Fruit fly (Drosophila melanogaster) whole organism, embryonic: ENCODE data around the gene CG31898.
A peak's percentile ranks its signal among the peaks of the same experiment; 100 is the strongest.

ENCODE experiments used
- Awh ChIP-seq: fragments of 200-800 bp; sonication (Bioruptor generic); IDR thresholded peaks from 2 replicates; pipeline ENCODE4, ENCODE4 v1.3.6; 2022; ENCODE audit warnings: missing biosample characterization, missing genetic modification characterization
- CG10209 ChIP-seq: fragments of 200-800 bp; sonication (Bioruptor generic); optimal IDR thresholded peaks from 3 replicates; lab custom pipeline; 2017; ENCODE audit warnings: missing biosample characterization, mild to moderate bottlenecking, missing genetic modification characterization, missing genetic modification reagents
- CG10274 ChIP-seq: fragments of 200-800 bp; sonication (Bioruptor generic); optimal IDR thresholded peaks from 3 replicates; lab custom pipeline; 2017; ENCODE audit warnings: missing biosample characterization, mild to moderate bottlenecking, missing genetic modification characterization
- CG11085 ChIP-seq: fragments of 200-800 bp; sonication (Bioruptor generic); IDR thresholded peaks from 2 replicates; pipeline ENCODE4 v1.3.6; 2022; ENCODE audit warnings: missing biosample characterization, missing genetic modification characterization
- CG11093 ChIP-seq: fragments of 200-800 bp; sonication (Bioruptor generic); IDR thresholded peaks from 3 replicates; pipeline ENCODE4 v1.3.6; 2022; ENCODE audit warnings: missing biosample characterization, missing genetic modification characterization
- CG11247 ChIP-seq: fragments of 200-800 bp; sonication (Bioruptor generic); IDR thresholded peaks from 2 replicates; pipeline ENCODE4 v1.3.6; 2022; ENCODE audit warnings: missing biosample characterization, missing genetic modification characterization
- CG11398 ChIP-seq: fragments of 200-800 bp; sonication (Bioruptor generic); optimal IDR thresholded peaks from 2 replicates; lab custom pipeline; 2016; ENCODE audit warnings: missing biosample characterization, missing genetic modification characterization
- CG11456 ChIP-seq: fragments of 200-800 bp; sonication (Bioruptor generic); IDR thresholded peaks from 3 replicates; pipeline ENCODE4 v1.3.6; 2022; ENCODE audit warnings: missing biosample characterization, missing genetic modification characterization
- CG17612 ChIP-seq: fragments of 200-800 bp; sonication (Bioruptor generic); IDR thresholded peaks from 2 replicates; pipeline ENCODE4 v1.3.6; 2022; ENCODE audit warnings: missing biosample characterization, missing genetic modification characterization
- CG17912 ChIP-seq: fragments of 200-800 bp; sonication (Bioruptor generic); optimal IDR thresholded peaks from 2 replicates; lab custom pipeline; 2018; ENCODE audit warnings: missing biosample characterization, mild to moderate bottlenecking, missing genetic modification characterization
- CG2129 ChIP-seq: fragments of 200-800 bp; sonication (Bioruptor generic); IDR thresholded peaks from 2 replicates; pipeline ENCODE4 v1.3.6; 2022; ENCODE audit warnings: missing biosample characterization, missing genetic modification characterization; ENCODE audit not compliant: partially characterized antibody
- CG3281 ChIP-seq: fragments of 200-800 bp; sonication (Bioruptor generic); optimal IDR thresholded peaks from 3 replicates; lab custom pipeline; 2017; ENCODE audit warnings: missing biosample characterization, mild to moderate bottlenecking, missing genetic modification characterization
- CG34422 ChIP-seq: fragments of 200-800 bp; sonication (Bioruptor generic); IDR thresholded peaks from 3 replicates; pipeline ENCODE4 v1.3.6; 2022; ENCODE audit warnings: missing biosample characterization, missing genetic modification characterization
- CG3726 ChIP-seq: fragments of 200-800 bp; sonication (Bioruptor generic); IDR thresholded peaks from 3 replicates; pipeline ENCODE4, ENCODE4 v1.3.6; 2022; ENCODE audit warnings: missing biosample characterization, missing genetic modification characterization
- CG4328 ChIP-seq: fragments of 200-800 bp; sonication (Bioruptor generic); optimal IDR thresholded peaks from 3 replicates; lab custom pipeline; 2017; ENCODE audit warnings: missing biosample characterization, missing genetic modification reagents, missing genetic modification characterization
- CG4617 ChIP-seq: fragments of 200-800 bp; sonication (Bioruptor generic); optimal IDR thresholded peaks from 3 replicates; lab custom pipeline; 2016; ENCODE audit warnings: missing biosample characterization, missing genetic modification characterization, borderline replicate concordance
- CG6175 ChIP-seq: fragments of 200-800 bp; sonication (Bioruptor generic); IDR thresholded peaks from 3 replicates; pipeline ENCODE4 v1.3.6; 2022; ENCODE audit warnings: missing biosample characterization, missing genetic modification characterization
- CG6272 ChIP-seq: fragments of 200-800 bp; sonication (Bioruptor generic); IDR thresholded peaks from 2 replicates; pipeline ENCODE4 v1.3.6; 2022; ENCODE audit warnings: missing biosample characterization, missing genetic modification characterization
- CG7372 ChIP-seq: fragments of 200-800 bp; sonication (Bioruptor generic); IDR thresholded peaks from 2 replicates; pipeline ENCODE4 v1.3.6; 2022; ENCODE audit warnings: missing biosample characterization, missing genetic modification characterization
- CG8089 ChIP-seq: fragments of 200-800 bp; sonication (Bioruptor generic); optimal IDR thresholded peaks from 3 replicates; lab custom pipeline; 2016; ENCODE audit warnings: missing biosample characterization, missing genetic modification characterization
- CG8281 ChIP-seq: fragments of 200-800 bp; sonication (Bioruptor generic); optimal IDR thresholded peaks from 2 replicates; lab custom pipeline; 2018; ENCODE audit warnings: missing biosample characterization, mild to moderate bottlenecking, missing genetic modification characterization, moderate library complexity
- CG9876 ChIP-seq: fragments of 200-800 bp; sonication (Bioruptor generic); optimal IDR thresholded peaks from 2 replicates; lab custom pipeline; 2016; ENCODE audit warnings: missing biosample characterization, missing genetic modification characterization
- Dad ChIP-seq: fragments of 200-800 bp; sonication (Bioruptor generic); optimal IDR thresholded peaks from 3 replicates; lab custom pipeline; 2016; ENCODE audit warnings: missing biosample characterization, missing genetic modification characterization
- Dbx ChIP-seq: fragments of 200-800 bp; sonication (Bioruptor generic); IDR thresholded peaks from 3 replicates; pipeline ENCODE4 v1.3.6; 2022; ENCODE audit warnings: missing biosample characterization, missing genetic modification characterization
- ERR ChIP-seq: fragments of 200-800 bp; sonication (Bioruptor generic); optimal IDR thresholded peaks from 2 replicates; lab custom pipeline; 2016; ENCODE audit warnings: missing biosample characterization, missing genetic modification characterization
- Ets65A ChIP-seq: fragments of 200-800 bp; sonication (Bioruptor generic); peaks from one replicate; lab custom pipeline; 2016; ENCODE audit warnings: missing biosample characterization, missing genetic modification characterization
- HLH4C ChIP-seq: fragments of 200-800 bp; sonication (Bioruptor generic); IDR thresholded peaks from 3 replicates; pipeline ENCODE4 v1.3.6; 2022; ENCODE audit warnings: missing biosample characterization, missing genetic modification characterization; ENCODE audit not compliant: partially characterized antibody
- HmgD ChIP-seq: fragments of 200-800 bp; sonication (Bioruptor generic); optimal IDR thresholded peaks from 3 replicates; lab custom pipeline; 2016; ENCODE audit warnings: missing biosample characterization, missing genetic modification characterization
- Hr51 ChIP-seq, 2 experiments: fragments of 200-800 bp; sonication (Bioruptor generic); optimal IDR thresholded peaks; 2 replicates in 1 of 2; 3 replicates in 1 of 2; lab custom pipeline; 2016 to 2018; ENCODE audit warnings: missing biosample characterization in 2 of 2, missing genetic modification characterization in 2 of 2, mild to moderate bottlenecking in 1 of 2, moderate library complexity in 1 of 2
- Hsf ChIP-seq: fragments of 200-800 bp; sonication (Bioruptor generic); optimal IDR thresholded peaks from 3 replicates; lab custom pipeline; 2016; ENCODE audit warnings: missing biosample characterization, missing genetic modification characterization
- Opbp ChIP-seq: fragments of 200-800 bp; sonication (Bioruptor generic); IDR thresholded peaks from 3 replicates; pipeline ENCODE4 v1.3.6; 2022; ENCODE audit warnings: missing biosample characterization, missing genetic modification characterization; ENCODE audit not compliant: partially characterized antibody
- Taf1 ChIP-seq: fragments of 200-800 bp; sonication (Bioruptor generic); IDR thresholded peaks from 2 replicates; pipeline ENCODE4 v1.3.6; 2022; ENCODE audit warnings: missing biosample characterization, missing genetic modification characterization
- bbx ChIP-seq: fragments of 200-800 bp; sonication (Bioruptor generic); IDR thresholded peaks from 2 replicates; pipeline ENCODE4 v1.3.6; 2022; ENCODE audit warnings: missing biosample characterization, missing genetic modification characterization; ENCODE audit not compliant: partially characterized antibody
- dimm ChIP-seq: fragments of 200-800 bp; sonication (Bioruptor generic); IDR thresholded peaks from 2 replicates; pipeline ENCODE4 v1.3.6; 2022; ENCODE audit warnings: missing biosample characterization, missing genetic modification characterization
- ems ChIP-seq: fragments of 200-800 bp; sonication (Bioruptor generic); optimal IDR thresholded peaks from 3 replicates; lab custom pipeline; 2016; ENCODE audit warnings: missing biosample characterization, missing genetic modification characterization
- fd3F ChIP-seq: fragments of 200-800 bp; sonication (Bioruptor generic); optimal IDR thresholded peaks from 2 replicates; lab custom pipeline; 2018; ENCODE audit warnings: missing biosample characterization, mild to moderate bottlenecking, missing genetic modification characterization, moderate library complexity
- fd64A ChIP-seq: fragments of 200-800 bp; sonication (Bioruptor generic); optimal IDR thresholded peaks from 3 replicates; lab custom pipeline; 2018; ENCODE audit warnings: missing biosample characterization, mild to moderate bottlenecking, missing genetic modification characterization
- fru ChIP-seq: fragments of >200 bp; optimal IDR thresholded peaks from 2 replicates; lab custom pipeline; 2017
- hb ChIP-seq: fragments of 200-800 bp; sonication (Bioruptor generic); IDR thresholded peaks from 3 replicates; pipeline ENCODE4 v1.3.6; 2022; ENCODE audit warnings: missing biosample characterization, missing genetic modification characterization; ENCODE audit not compliant: partially characterized antibody
- insv ChIP-seq, 2 experiments: fragments of 200-800 bp; sonication (Bioruptor generic); optimal IDR thresholded peaks; 3 replicates each; lab custom pipeline; 2016 to 2018; ENCODE audit warnings: missing biosample characterization in 2 of 2, missing genetic modification characterization in 2 of 2
- inv ChIP-seq: fragments of 200-800 bp; sonication (Bioruptor generic); IDR thresholded peaks from 2 replicates; pipeline ENCODE4 v1.3.6; 2022; ENCODE audit warnings: missing biosample characterization, missing genetic modification characterization; ENCODE audit not compliant: partially characterized antibody
- jing ChIP-seq: fragments of 200-800 bp; sonication (Bioruptor generic); optimal IDR thresholded peaks from 2 replicates; lab custom pipeline; 2018; ENCODE audit warnings: missing biosample characterization, mild to moderate bottlenecking, missing genetic modification characterization
- kah ChIP-seq: fragments of 200-800 bp; sonication (Bioruptor generic); optimal IDR thresholded peaks from 2 replicates; lab custom pipeline; 2018; ENCODE audit warnings: missing biosample characterization, mild to moderate bottlenecking, missing genetic modification characterization
- lola ChIP-seq, 3 experiments: fragments of >200 bp in 2 of 3; fragments of 200-800 bp in 1 of 3; sonication (Bioruptor generic) in 1 of 3; optimal IDR thresholded peaks; 2 replicates each; lab custom pipeline; 2017 to 2019; ENCODE audit warnings: missing biosample characterization in 3 of 3, missing genetic modification characterization in 3 of 3, mild to moderate bottlenecking in 1 of 3, moderate library complexity in 1 of 3
- pnt ChIP-seq: fragments of 200-800 bp; sonication (Bioruptor generic); optimal IDR thresholded peaks from 3 replicates; lab custom pipeline; 2016; ENCODE audit warnings: missing biosample characterization, missing genetic modification characterization
- schlank ChIP-seq: fragments of 200-800 bp; sonication (Bioruptor generic); optimal IDR thresholded peaks from 2 replicates; lab custom pipeline; 2018; ENCODE audit warnings: missing biosample characterization, mild to moderate bottlenecking, missing genetic modification characterization
- slbo ChIP-seq: fragments of 200-800 bp; sonication (Bioruptor generic); IDR thresholded peaks from 2 replicates; pipeline ENCODE4 v1.3.6; 2022; ENCODE audit warnings: missing biosample characterization, missing genetic modification characterization
- ssp ChIP-seq: fragments of 200-800 bp; sonication (Bioruptor generic); IDR thresholded peaks from 2 replicates; pipeline ENCODE4 v1.3.6; 2022; ENCODE audit warnings: missing biosample characterization, missing genetic modification characterization
- tap ChIP-seq: fragments of 200-800 bp; optimal IDR thresholded peaks from 3 replicates; lab custom pipeline; 2019; ENCODE audit warnings: missing biosample characterization, mild to moderate bottlenecking, missing genetic modification characterization, moderate library complexity
- wek ChIP-seq: fragments of 200-800 bp; sonication (Bioruptor generic); optimal IDR thresholded peaks from 3 replicates; lab custom pipeline; 2018; ENCODE audit warnings: missing biosample characterization, mild to moderate bottlenecking, missing genetic modification characterization, moderate library complexity
- zfh2 ChIP-seq: fragments of 200-800 bp; sonication (Bioruptor generic); optimal IDR thresholded peaks from 2 replicates; lab custom pipeline; 2016; ENCODE audit warnings: missing biosample characterization, missing genetic modification characterization

The CG31898 gene

dm6 chr2L:8381508-8382036 lies 18.6 kb upstream of the CG31898 start, which contains the start of gene AlaRS (continued):
- TF ChIP-seq ems (GFP tag; lab: Kevin White, UChicago) (peak; percentile 18), zfh2 (GFP tag; lab: Kevin White, UChicago) (no peak), Dbx (0 out of 3 replicates have a peak, but pooled peaks have one; percentile 6), ERR (no peak), CG11398 (no peak), CG2129 (GFP tag; lab: Robert Waterston, UW) (peak; percentile 35), pnt (GFP tag; lab: Kevin White, UChicago) (no peak), inv (GFP tag; lab: Robert Waterston, UW) (peak; percentile 46), Opbp (peak; percentile 50; the same call in 1 of the 3 replicates), wek (GFP tag; lab: Kevin White, UChicago) (no peak), CG6175 (GFP tag; lab: Robert Waterston, UW) (no peak), CG3281 (GFP tag; lab: Kevin White, UChicago) (peak; percentile 49), insv (GFP tag; optimal IDR thresholded peaks at IDR 0.05; lab: Kevin White, UChicago) (no peak), CG11085 (GFP tag; lab: Robert Waterston, UW) (no peak), Ets65A (GFP tag; lab: Kevin White, UChicago) (no peak), CG4617 (GFP tag; lab: Kevin White, UChicago) (peak; percentile 47), CG8089 (GFP tag; lab: Kevin White, UChicago) (no peak), CG4328 (peak; percentile 27), CG8281 (tag; lab: Kevin White, UChicago) (no peak), Dad (GFP tag; lab: Kevin White, UChicago) (no peak), tap (tag; lab: Kevin White, UChicago) (peak; percentile 4), CG11456 (no peak), CG17612 (no peak), CG9876 (GFP tag; lab: Kevin White, UChicago) (no peak), bbx (GFP tag; lab: Robert Waterston, UW) (peak; percentile 57; the same call in 1 of the 2 replicates), Awh (GFP tag; lab: Robert Waterston, UW) (no peak), hb (peak; percentile 45; the same call in 1 of the 3 replicates), fd3F (GFP tag; lab: Kevin White, UChicago) (no peak), HmgD (GFP tag; lab: Kevin White, UChicago) (no peak), Hr51 (GFP tag; optimal IDR thresholded peaks at IDR 0.05; lab: Kevin White, UChicago) (peak in 1 of 2 experiments; percentile 46), CG10209 (GFP tag; lab: Kevin White, UChicago) (peak; percentile 31), HLH4C (peak; percentile 66), CG11247 (no peak), CG11093 (GFP tag; lab: Robert Waterston, UW) (no peak), fru (no peak), lola (GFP tag; optimal IDR thresholded peaks at IDR 0.05; lab: Kevin White, UChicago) (peak in 1 of 3 experiments; percentile 29), ssp (no peak), CG6272 (GFP tag; lab: Robert Waterston, UW) (no peak), jing (GFP tag; lab: Kevin White, UChicago) (no peak), CG17912 (GFP tag; lab: Kevin White, UChicago) (no peak), CG34422 (GFP tag; lab: Robert Waterston, UW) (0 out of 3 replicates have a peak, but pooled peaks have one; percentile 26), schlank (tag; lab: Kevin White, UChicago) (no peak), dimm (GFP tag; lab: Robert Waterston, UW) (no peak), Taf1 (GFP tag; lab: Robert Waterston, UW) (no peak), Hsf (GFP tag; lab: Kevin White, UChicago) (peak; percentile 27), kah (GFP tag; lab: Kevin White, UChicago) (no peak), CG7372 (no peak), slbo (GFP tag; lab: Robert Waterston, UW) (peak; percentile 37; the same call in 1 of the 2 replicates), CG3726 (GFP tag; lab: Robert Waterston, UW) (no peak), CG10274 (GFP tag; lab: Kevin White, UChicago) (no peak), fd64A (GFP tag; lab: Kevin White, UChicago) (no peak)
